Worm (Caenorhabditis elegans): ENCODE data around the gene C05G5.7.

DNA sequence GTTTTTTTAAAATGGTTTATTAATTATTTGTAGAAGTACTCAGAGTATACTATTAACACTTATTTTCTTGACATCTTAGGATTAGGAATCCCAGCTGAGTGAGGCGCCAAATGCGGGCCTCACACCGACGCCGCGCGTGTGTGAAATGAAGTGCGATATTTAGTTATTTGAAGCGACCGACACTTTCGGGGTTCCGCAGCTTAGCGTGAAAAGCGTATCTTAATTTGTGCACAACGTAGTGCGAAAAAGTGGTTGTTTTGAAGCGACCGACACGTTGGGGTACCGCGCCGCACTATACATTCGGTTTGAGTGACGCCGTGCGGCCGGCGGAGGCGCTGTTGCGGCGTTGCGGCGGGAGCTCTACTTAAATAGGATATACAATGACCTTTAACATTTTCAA is 38.6 kb downstream of the C05G5.7 start:
- TF ChIP-seq lin-26 (GFP tag; IDR thresholded peaks at IDR 0.05) (no peak), snpc-1.3 (tag; optimal IDR thresholded peaks at IDR 0.05; ENCODE audit: insufficient read depth) (no peak), repo-1 (tag; optimal IDR thresholded peaks at IDR 0.05) (no peak), attf-5 (GFP tag; optimal IDR thresholded peaks at IDR 0.05) (no peak), dpl-1 (GFP tag; optimal IDR thresholded peaks at IDR 0.05) (no peak), madf-10 (tag; optimal IDR thresholded peaks at IDR 0.05) (no peak), snpc-4 (GFP tag; optimal IDR thresholded peaks at IDR 0.05) (no peak), snpc-4 (tag; optimal IDR thresholded peaks at IDR 0.05) (peak in 2 of 4 experiments; percentile 68 to 80), nfya-1 (tag; optimal IDR thresholded peaks at IDR 0.05; ENCODE audit: borderline replicate concordance, insufficient read depth) (no peak), pha-4 (tag; optimal IDR thresholded peaks at IDR 0.05) (no peak), xnd-1 (tag; optimal IDR thresholded peaks at IDR 0.05) (no peak), cebp-1 (GFP tag; IDR thresholded peaks at IDR 0.05) (no peak), cebp-1 (tag; optimal IDR thresholded peaks at IDR 0.05) (no peak), ztf-25 (GFP tag; IDR thresholded peaks at IDR 0.05) (no peak), rpc-1 (optimal IDR thresholded peaks at IDR 0.05) (no peak), rpc-1 (tag; optimal IDR thresholded peaks at IDR 0.05) (no peak)

Measured in whole organism, young adult.